Worm (Caenorhabditis elegans): ENCODE data around the gene C03B1.17.

DNA sequence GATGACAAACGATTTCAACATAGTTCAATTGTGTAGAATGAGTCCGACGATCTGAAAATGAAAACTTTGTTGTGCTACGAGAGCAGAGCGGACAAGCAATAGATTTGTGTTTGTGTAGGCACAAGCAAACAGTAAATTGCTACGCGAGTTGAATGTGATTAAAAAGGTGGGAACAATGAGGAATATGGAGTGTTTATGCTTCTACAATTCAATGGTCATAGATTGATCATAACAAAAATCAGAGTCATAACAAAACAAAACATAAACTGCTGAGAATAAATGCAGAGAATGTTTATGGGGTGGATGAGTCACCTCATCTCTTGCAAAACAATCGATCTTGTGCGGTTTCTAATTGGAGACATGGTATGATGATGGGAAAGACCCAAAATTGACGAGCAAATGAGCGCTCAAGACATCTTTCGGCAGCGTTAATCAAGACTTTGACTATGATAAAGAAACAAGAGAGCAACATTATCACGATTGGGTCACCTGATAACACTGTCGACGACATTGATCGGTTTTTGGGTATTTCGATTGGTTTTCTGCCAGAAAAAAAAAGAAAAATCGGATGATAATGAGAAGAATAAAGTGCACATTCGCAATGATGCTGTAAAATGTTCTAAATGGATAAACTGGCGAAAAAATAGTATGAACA is 4.3 kb downstream of the C03B1.17 start, which contains the start of gene lmp-1:
- TF ChIP-seq lsy-27 (tag; optimal IDR thresholded peaks at IDR 0.05; ENCODE audit: borderline replicate concordance, insufficient read depth) (no peak), unc-62 (GFP tag; optimal IDR thresholded peaks at IDR 0.05) (no peak), atf-7 (tag; optimal IDR thresholded peaks at IDR 0.05) (no peak), pha-4 (tag; optimal IDR thresholded peaks at IDR 0.05) (no peak), C17E4.6 (GFP tag; IDR thresholded peaks at IDR 0.05) (no peak), dpl-1 (GFP tag; optimal IDR thresholded peaks at IDR 0.05) (no peak), F39B2.1 (GFP tag; IDR thresholded peaks at IDR 0.05) (no peak), B0261.1 (tag; optimal IDR thresholded peaks at IDR 0.05) (no peak), attf-3 (GFP tag; conservative IDR thresholded peaks at IDR 0.05) (no peak)

All from whole organism, young adult.